Fruit fly (Drosophila melanogaster) whole organism, prepupa: Measurements from ENCODE around the gene CG17329.
A peak's percentile ranks its signal among the peaks of the same experiment; 100 is the strongest.

ENCODE experiments used
- Blimp-1 ChIP-seq: fragments of 200-800 bp; sonication (Bioruptor generic); optimal IDR thresholded peaks from 3 replicates; lab custom pipeline; 2017; ENCODE audit warnings: missing biosample characterization, missing genetic modification characterization, mild to moderate bottlenecking, moderate library complexity, missing genetic modification reagents
- CG10669 ChIP-seq: fragments of 200-800 bp; sonication (Bioruptor generic); optimal IDR thresholded peaks from 3 replicates; lab custom pipeline; 2018; ENCODE audit warnings: missing biosample characterization, mild to moderate bottlenecking, missing genetic modification characterization, moderate library complexity
- CG11294 ChIP-seq: fragments of 200-800 bp; sonication (Bioruptor generic); IDR thresholded peaks from 2 replicates; pipeline ENCODE4 v1.3.6; 2022; ENCODE audit warnings: missing biosample characterization, missing genetic modification characterization
- CG11762 ChIP-seq: fragments of 200-800 bp; sonication (Bioruptor generic); optimal IDR thresholded peaks from 3 replicates; lab custom pipeline; 2016; ENCODE audit warnings: missing biosample characterization, missing genetic modification characterization; ENCODE audit not compliant: insufficient read depth
- CG11902 ChIP-seq: fragments of 200-800 bp; sonication (Bioruptor generic); optimal IDR thresholded peaks from 3 replicates; lab custom pipeline; 2016; ENCODE audit warnings: missing biosample characterization, missing genetic modification characterization
- CG15336 ChIP-seq: fragments of 200-800 bp; sonication (Bioruptor generic); IDR thresholded peaks from 2 replicates; pipeline ENCODE4 v1.3.6; 2022; ENCODE audit warnings: missing biosample characterization, missing genetic modification characterization
- CG1621 ChIP-seq: fragments of 200-800 bp; sonication (Bioruptor generic); optimal IDR thresholded peaks from 3 replicates; lab custom pipeline; 2018; ENCODE audit warnings: missing biosample characterization, mild to moderate bottlenecking, missing genetic modification characterization
- CG16779 ChIP-seq: fragments of 200-800 bp; sonication (Bioruptor generic); optimal IDR thresholded peaks from 3 replicates; lab custom pipeline; 2017; ENCODE audit warnings: missing biosample characterization, mild to moderate bottlenecking, missing genetic modification characterization
- CG3032 ChIP-seq: fragments of 200-800 bp; optimal IDR thresholded peaks from 2 replicates; lab custom pipeline; 2019; ENCODE audit warnings: missing biosample characterization, mild to moderate bottlenecking, missing genetic modification characterization, moderate library complexity
- CG32006 ChIP-seq: fragments of 200-800 bp; sonication (Bioruptor generic); optimal IDR thresholded peaks from 3 replicates; lab custom pipeline; 2017; ENCODE audit warnings: missing biosample characterization, mild to moderate bottlenecking, missing genetic modification characterization
- CG34406 ChIP-seq: fragments of 200-800 bp; sonication (Bioruptor generic); optimal IDR thresholded peaks from 3 replicates; lab custom pipeline; 2016; ENCODE audit warnings: missing biosample characterization, missing genetic modification characterization
- CG3919 ChIP-seq: fragments of 200-800 bp; sonication (Bioruptor generic); optimal IDR thresholded peaks from 3 replicates; lab custom pipeline; 2016; ENCODE audit warnings: missing biosample characterization, missing genetic modification characterization
- CG4318 ChIP-seq: fragments of 200-800 bp; sonication (Bioruptor generic); optimal IDR thresholded peaks from 3 replicates; lab custom pipeline; 2017; ENCODE audit warnings: missing biosample characterization, mild to moderate bottlenecking, missing genetic modification characterization
- CG6276 ChIP-seq: fragments of 200-800 bp; sonication (Bioruptor generic); optimal IDR thresholded peaks from 2 replicates; lab custom pipeline; 2017; ENCODE audit warnings: missing biosample characterization, mild to moderate bottlenecking, missing genetic modification characterization
- CG6792 ChIP-seq: fragments of 200-800 bp; sonication (Bioruptor generic); optimal IDR thresholded peaks from 3 replicates; lab custom pipeline; 2016; ENCODE audit warnings: missing biosample characterization, missing genetic modification characterization
- CG6808 ChIP-seq: fragments of 200-800 bp; sonication (Bioruptor generic); optimal IDR thresholded peaks from 3 replicates; lab custom pipeline; 2017; ENCODE audit warnings: missing biosample characterization, missing genetic modification characterization, mild to moderate bottlenecking, moderate library complexity, missing genetic modification reagents
- CG6854 ChIP-seq: fragments of 200-800 bp; sonication (Bioruptor generic); optimal IDR thresholded peaks from 2 replicates; lab custom pipeline; 2017; ENCODE audit warnings: missing biosample characterization, mild to moderate bottlenecking, missing genetic modification characterization
- CG7368 ChIP-seq: fragments of 200-800 bp; sonication (Bioruptor generic); optimal IDR thresholded peaks from 3 replicates; lab custom pipeline; 2016; ENCODE audit warnings: missing biosample characterization, missing genetic modification characterization
- CG8319 ChIP-seq: fragments of 200-800 bp; sonication (Bioruptor generic); optimal IDR thresholded peaks from 3 replicates; lab custom pipeline; 2016; ENCODE audit warnings: missing biosample characterization, missing genetic modification characterization
- CG8632 ChIP-seq: fragments of 200-800 bp; sonication (Bioruptor generic); optimal IDR thresholded peaks from 3 replicates; lab custom pipeline; 2016; ENCODE audit warnings: missing biosample characterization, missing genetic modification characterization
- CG9139 ChIP-seq: fragments of 200-800 bp; sonication (Bioruptor generic); optimal IDR thresholded peaks from 3 replicates; lab custom pipeline; 2017; ENCODE audit warnings: missing biosample characterization, mild to moderate bottlenecking, missing genetic modification characterization
- Eip75B ChIP-seq: fragments of 200-800 bp; sonication (Bioruptor generic); optimal IDR thresholded peaks from 3 replicates; lab custom pipeline; 2016; ENCODE audit warnings: missing biosample characterization, missing genetic modification characterization
- Eip78C ChIP-seq: fragments of 200-800 bp; sonication (Bioruptor generic); peaks from one replicate; lab custom pipeline; 2016; ENCODE audit warnings: missing biosample characterization, missing genetic modification characterization
- Eip93F ChIP-seq: fragments of 200-800 bp; sonication (Bioruptor generic); optimal IDR thresholded peaks from 2 replicates; lab custom pipeline; 2016; ENCODE audit warnings: missing biosample characterization, mild to moderate bottlenecking, missing genetic modification characterization
- Ets21C ChIP-seq: fragments of 200-800 bp; sonication (Bioruptor generic); optimal IDR thresholded peaks from 3 replicates; lab custom pipeline; 2016; ENCODE audit warnings: missing biosample characterization, missing genetic modification characterization
- Ets96B ChIP-seq: fragments of 200-800 bp; optimal IDR thresholded peaks from 2 replicates; lab custom pipeline; 2019; ENCODE audit warnings: missing biosample characterization, mild to moderate bottlenecking, missing genetic modification characterization, moderate library complexity
- Gug ChIP-seq: fragments of 200-800 bp; sonication (Bioruptor generic); IDR thresholded peaks from 2 replicates; pipeline ENCODE4 v1.3.6; 2022; ENCODE audit warnings: missing biosample characterization, missing genetic modification characterization
- Hr38 ChIP-seq: sonication (Bioruptor generic); optimal IDR thresholded peaks from 2 replicates; lab custom pipeline; 2016; ENCODE audit warnings: missing biosample characterization, missing genetic modification characterization
- Hr39 ChIP-seq: fragments of 200-800 bp; sonication (Bioruptor generic); optimal IDR thresholded peaks from 2 replicates; lab custom pipeline; 2016; ENCODE audit warnings: missing biosample characterization, missing genetic modification characterization
- Hr4 ChIP-seq: fragments of 200-800 bp; sonication (Bioruptor generic); optimal IDR thresholded peaks from 3 replicates; lab custom pipeline; 2016; ENCODE audit warnings: missing biosample characterization, missing genetic modification characterization
- Lpt ChIP-seq: fragments of 200-800 bp; sonication (Bioruptor generic); optimal IDR thresholded peaks from 3 replicates; lab custom pipeline; 2016; ENCODE audit warnings: missing biosample characterization, missing genetic modification characterization
- Met ChIP-seq: fragments of 200-800 bp; sonication (Bioruptor generic); optimal IDR thresholded peaks from 3 replicates; lab custom pipeline; 2016; ENCODE audit warnings: missing biosample characterization, missing genetic modification characterization
- Sox102F ChIP-seq: fragments of 200-800 bp; sonication (Bioruptor generic); optimal IDR thresholded peaks from 2 replicates; lab custom pipeline; 2016; ENCODE audit warnings: missing biosample characterization, mild to moderate bottlenecking, missing genetic modification characterization
- Sox14 ChIP-seq: fragments of 200-800 bp; sonication (Bioruptor generic); optimal IDR thresholded peaks from 3 replicates; lab custom pipeline; 2016; ENCODE audit warnings: missing biosample characterization, missing genetic modification characterization
- Sox15 ChIP-seq: fragments of 200-800 bp; sonication (Bioruptor generic); optimal IDR thresholded peaks from 3 replicates; lab custom pipeline; 2016; ENCODE audit warnings: missing biosample characterization, missing genetic modification characterization
- cyc ChIP-seq: fragments of 200-800 bp; sonication (Bioruptor generic); optimal IDR thresholded peaks from 3 replicates; lab custom pipeline; 2016; ENCODE audit warnings: missing biosample characterization, missing genetic modification characterization
- dac ChIP-seq: fragments of 200-800 bp; sonication (Bioruptor generic); optimal IDR thresholded peaks from 2 replicates; lab custom pipeline; 2017; ENCODE audit warnings: missing biosample characterization, mild to moderate bottlenecking, missing genetic modification characterization
- dsx ChIP-seq: fragments of 200-800 bp; optimal IDR thresholded peaks from 3 replicates; lab custom pipeline; 2019; ENCODE audit warnings: missing biosample characterization, mild to moderate bottlenecking, missing genetic modification characterization, moderate library complexity; ENCODE audit not compliant: poor library complexity, severe bottlenecking
- eg ChIP-seq: fragments of 200-800 bp; sonication (Bioruptor generic); IDR thresholded peaks from 3 replicates; pipeline ENCODE4 v1.3.6; 2022; ENCODE audit warnings: missing biosample characterization, missing genetic modification characterization
- esn ChIP-seq: fragments of 200-800 bp; sonication (Bioruptor generic); optimal IDR thresholded peaks from 2 replicates; lab custom pipeline; 2016; ENCODE audit warnings: missing biosample characterization, mild to moderate bottlenecking, missing genetic modification characterization, moderate library complexity
- fkh ChIP-seq: fragments of 200-800 bp; sonication (Bioruptor generic); optimal IDR thresholded peaks from 3 replicates; lab custom pipeline; 2017; ENCODE audit warnings: missing biosample characterization, mild to moderate bottlenecking, missing genetic modification characterization, moderate library complexity
- lz ChIP-seq: fragments of 200-800 bp; sonication (Bioruptor generic); optimal IDR thresholded peaks from 3 replicates; lab custom pipeline; 2016; ENCODE audit warnings: missing biosample characterization, missing genetic modification characterization
- net ChIP-seq: fragments of 200-800 bp; sonication (Bioruptor generic); optimal IDR thresholded peaks from 3 replicates; lab custom pipeline; 2016; ENCODE audit warnings: missing biosample characterization, missing genetic modification characterization
- pdm3 ChIP-seq: fragments of 200-800 bp; sonication (Bioruptor generic); optimal IDR thresholded peaks from 3 replicates; lab custom pipeline; 2016; ENCODE audit warnings: missing biosample characterization, missing genetic modification characterization
- salr ChIP-seq, 2 experiments: fragments of 200-800 bp; sonication (Bioruptor generic); optimal IDR thresholded peaks; 3 replicates each; lab custom pipeline; 2016 to 2018; ENCODE audit warnings: missing biosample characterization in 2 of 2, missing genetic modification characterization in 2 of 2, mild to moderate bottlenecking in 1 of 2
- spab ChIP-seq: fragments of 200-800 bp; sonication (Bioruptor generic); optimal IDR thresholded peaks from 2 replicates; lab custom pipeline; 2017; ENCODE audit warnings: missing biosample characterization, mild to moderate bottlenecking, missing genetic modification characterization, missing genetic modification reagents
- ss ChIP-seq, 2 experiments: fragments of 200-800 bp; sonication (Bioruptor generic); optimal IDR thresholded peaks; 2 replicates in 1 of 2; 3 replicates in 1 of 2; lab custom pipeline; 2017 to 2018; ENCODE audit warnings: mild to moderate bottlenecking in 2 of 2, missing biosample characterization in 2 of 2, missing genetic modification characterization in 2 of 2, moderate library complexity in 1 of 2
- svp ChIP-seq: fragments of 200-800 bp; sonication (Bioruptor generic); peaks from one replicate; lab custom pipeline; 2016; ENCODE audit warnings: missing biosample characterization, missing genetic modification characterization
- topi ChIP-seq: fragments of 200-800 bp; sonication (Bioruptor generic); optimal IDR thresholded peaks from 3 replicates; lab custom pipeline; 2016; ENCODE audit warnings: missing biosample characterization, missing genetic modification characterization
- vri ChIP-seq: fragments of 200-800 bp; sonication (Bioruptor generic); optimal IDR thresholded peaks from 3 replicates; lab custom pipeline; 2016; ENCODE audit warnings: missing biosample characterization, mild to moderate bottlenecking, missing genetic modification characterization

CG17329 gene

DNA sequence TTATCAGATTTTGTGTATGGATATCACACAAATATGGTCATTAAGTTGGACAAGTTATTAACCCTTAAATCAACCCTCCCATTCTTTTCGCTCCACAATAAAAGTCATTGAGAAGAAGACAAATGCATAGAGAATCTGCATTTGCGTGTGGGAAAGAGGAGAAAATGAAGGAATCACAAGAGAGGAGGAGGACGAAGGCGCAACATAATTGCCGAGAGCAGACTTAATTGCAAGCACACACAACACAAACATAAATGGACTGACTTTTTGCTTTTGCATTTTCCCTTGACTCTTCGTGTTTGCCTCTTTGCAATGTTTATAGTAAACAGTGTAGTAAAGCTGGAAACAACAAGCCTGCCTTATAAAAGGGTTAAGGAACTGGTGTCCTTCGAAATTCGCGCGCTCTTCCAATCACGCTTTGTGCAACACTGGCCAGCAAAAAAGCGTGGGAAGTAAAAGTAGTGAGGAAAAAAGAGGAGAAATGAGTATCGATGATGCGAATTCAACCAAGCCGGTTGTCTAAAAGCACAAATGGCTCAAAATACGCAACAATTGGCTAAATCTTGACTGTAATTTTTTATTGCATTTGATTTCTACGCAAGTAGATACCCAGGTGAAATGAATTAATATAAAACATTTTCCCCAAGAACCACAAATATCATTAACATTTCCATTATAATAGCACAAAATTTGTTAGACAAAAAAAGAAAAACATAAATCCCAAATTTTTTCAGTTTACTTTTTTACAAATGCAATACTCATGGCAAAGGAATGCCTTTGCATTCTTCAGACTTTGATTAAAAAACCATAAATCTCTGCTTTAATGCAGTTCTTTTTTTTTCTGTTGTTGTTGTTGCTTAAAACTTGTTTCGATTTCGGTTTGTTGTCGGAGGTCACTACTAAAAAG is 23.7 kb upstream of the CG17329 start:
- TF ChIP-seq CG6276 (GFP tag; lab: Kevin White, UChicago), result no peak
- TF ChIP-seq CG32006, result no peak
- TF ChIP-seq CG11762 (GFP tag; lab: Kevin White, UChicago), result peak; percentile 22
- no peak for TF ChIP-seq CG9139
- TF ChIP-seq CG3919, result peak; percentile 5
- peak; percentile 32 for TF ChIP-seq Hr4 (GFP tag; lab: Kevin White, UChicago)
- no peak for TF ChIP-seq eg (GFP tag; lab: Robert Waterston, UW)
- peak; percentile 13 for TF ChIP-seq CG6792
- TF ChIP-seq ss (GFP tag; optimal IDR thresholded peaks at IDR 0.05; lab: Kevin White, UChicago), result peak; percentile 28 to 77
- TF ChIP-seq pdm3 (GFP tag; lab: Kevin White, UChicago), result no peak
- TF ChIP-seq cyc (GFP tag; lab: Kevin White, UChicago), result no peak
- no peak for TF ChIP-seq CG1621 (tag; lab: Kevin White, UChicago)
- peak; percentile 55 for TF ChIP-seq CG3032
- peak; percentile 98 for TF ChIP-seq dsx (GFP tag; lab: Kevin White, UChicago)
- TF ChIP-seq vri (GFP tag; lab: Kevin White, UChicago), result no peak
- no peak for TF ChIP-seq lz (GFP tag; lab: Kevin White, UChicago)
- peak; percentile 33 for TF ChIP-seq Ets96B (tag; lab: Kevin White, UChicago)
- TF ChIP-seq Ets21C, result no peak
- TF ChIP-seq Eip93F, result no peak
- no peak for TF ChIP-seq fkh (GFP tag; lab: Kevin White, UChicago)
- TF ChIP-seq salr (GFP tag; optimal IDR thresholded peaks at IDR 0.05; lab: Kevin White, UChicago), result no peak
- no peak for TF ChIP-seq CG4318
- no peak for TF ChIP-seq CG15336 (GFP tag; lab: Robert Waterston, UW)
- TF ChIP-seq CG34406 (GFP tag; lab: Kevin White, UChicago), result no peak
- peak; percentile 31 for TF ChIP-seq CG6808 (GFP tag; lab: Kevin White, UChicago)
- no peak for TF ChIP-seq net (GFP tag; lab: Kevin White, UChicago)
- TF ChIP-seq spab (GFP tag; lab: Kevin White, UChicago), result peak; percentile 17
- TF ChIP-seq Hr39 (GFP tag; lab: Kevin White, UChicago), result no peak
- TF ChIP-seq svp (GFP tag; lab: Kevin White, UChicago), result no peak
- no peak for TF ChIP-seq Sox102F (GFP tag; lab: Kevin White, UChicago)
- peak; percentile 15 for TF ChIP-seq topi (GFP tag; lab: Kevin White, UChicago)
- no peak for TF ChIP-seq CG7368 (GFP tag; lab: Kevin White, UChicago)
- TF ChIP-seq CG6854 (GFP tag; lab: Kevin White, UChicago), result no peak
- no peak for TF ChIP-seq Hr38 (GFP tag; lab: Kevin White, UChicago)
- no peak for TF ChIP-seq CG11902 (GFP tag; lab: Kevin White, UChicago)
- TF ChIP-seq dac (GFP tag; lab: Kevin White, UChicago), result no peak
- TF ChIP-seq CG8632 (GFP tag; lab: Kevin White, UChicago), result no peak
- TF ChIP-seq CG11294 (GFP tag; lab: Robert Waterston, UW), result no peak
- peak; percentile 54 for TF ChIP-seq Eip75B
- no peak for TF ChIP-seq Sox15 (GFP tag; lab: Kevin White, UChicago)
- no peak for TF ChIP-seq Blimp-1 (GFP tag; lab: Kevin White, UChicago)
- no peak for TF ChIP-seq CG8319 (GFP tag; lab: Kevin White, UChicago)
- TF ChIP-seq CG16779 (tag; lab: Kevin White, UChicago), result no peak
- no peak for TF ChIP-seq Gug
- TF ChIP-seq esn, result no peak
- peak; percentile 41 for TF ChIP-seq CG10669
- peak; percentile 76 for TF ChIP-seq Eip78C (GFP tag; lab: Kevin White, UChicago)
- peak; percentile 0 for TF ChIP-seq Sox14
- TF ChIP-seq Lpt, result no peak
- no peak for TF ChIP-seq Met (GFP tag; lab: Kevin White, UChicago)
